Worm (Caenorhabditis elegans) whole organism, early embryonic: Measurements from ENCODE around the gene C48B4.3.
A peak's percentile ranks its signal among the peaks of the same experiment; 100 is the strongest.

Source experiments
- B0310.2 ChIP-seq: sonication (generic microtip); optimal IDR thresholded peaks from 2 replicates; lab custom pipeline; 2016; ENCODE audit warnings: mild to moderate bottlenecking, missing genetic modification characterization, missing compliant biosample characterization
- F13C5.2 ChIP-seq: sonication (generic microtip); optimal IDR thresholded peaks from 2 replicates; lab custom pipeline; 2017; ENCODE audit warnings: mild to moderate bottlenecking, missing genetic modification characterization, inconsistent platforms, missing compliant biosample characterization
- aly-1 ChIP-seq: sonication (generic microtip); optimal IDR thresholded peaks from 2 replicates; lab custom pipeline; 2016; ENCODE audit warnings: missing genetic modification characterization, missing compliant biosample characterization
- ama-1 ChIP-seq: fragments of 150-350 bp; optimal IDR thresholded peaks from 2 replicates; lab custom pipeline; 2014
- ceh-13 ChIP-seq: fragments of 200-800 bp; sonication (Bioruptor generic); optimal IDR thresholded peaks from 2 replicates; lab custom pipeline; 2018; ENCODE audit warnings: mild to moderate bottlenecking, missing genetic modification characterization, missing compliant biosample characterization
- ceh-36 ChIP-seq: sonication (generic microtip); optimal IDR thresholded peaks from 2 replicates; lab custom pipeline; 2016; ENCODE audit warnings: missing genetic modification characterization, inconsistent platforms, missing compliant biosample characterization
- ets-7 ChIP-seq: sonication (generic microtip); optimal IDR thresholded peaks from 2 replicates; lab custom pipeline; 2016; ENCODE audit warnings: missing genotype, missing genetic modification characterization, missing compliant biosample characterization
- flt-1 ChIP-seq: fragments of 200-800 bp; sonication (Bioruptor generic); IDR thresholded peaks from 2 replicates; pipeline ENCODE4 v1.3.6; 2022; ENCODE audit warnings: missing genetic modification characterization, missing compliant biosample characterization
- hmbx-1 ChIP-seq: sonication (generic microtip); optimal IDR thresholded peaks from 2 replicates; lab custom pipeline; 2016; ENCODE audit warnings: mild to moderate bottlenecking, missing genetic modification characterization, missing compliant biosample characterization
- hmg-4 ChIP-seq: fragments of 200-800 bp; sonication (Bioruptor generic); optimal IDR thresholded peaks from 2 replicates; lab custom pipeline; 2018; ENCODE audit warnings: mild to moderate bottlenecking, missing genetic modification characterization, missing compliant biosample characterization
- hnd-1 ChIP-seq: sonication (generic microtip); optimal IDR thresholded peaks from 2 replicates; lab custom pipeline; 2016; ENCODE audit warnings: missing genetic modification characterization, missing compliant biosample characterization
- pes-1 ChIP-seq: fragments of 200-800 bp; sonication (Bioruptor generic); IDR thresholded peaks from 2 replicates; pipeline ENCODE4 v1.3.6; 2022; ENCODE audit warnings: missing genetic modification reagents, missing genetic modification characterization, missing compliant biosample characterization
- scrt-1 ChIP-seq: fragments of 200-800 bp; sonication (Bioruptor generic); IDR thresholded peaks from 2 replicates; pipeline ENCODE4 v1.3.6; 2022; ENCODE audit warnings: missing genetic modification characterization, missing compliant biosample characterization
- sea-1 ChIP-seq: fragments of 200-800 bp; sonication (Bioruptor generic); conservative IDR thresholded peaks from 2 replicates; pipeline ENCODE4 v1.3.6; 2022; ENCODE audit warnings: missing genetic modification characterization, missing compliant biosample characterization
- tbx-11 ChIP-seq: fragments of 200-800 bp; sonication (Bioruptor generic); IDR thresholded peaks from 2 replicates; pipeline ENCODE4 v1.3.6; 2022; ENCODE audit warnings: missing genetic modification characterization, missing compliant biosample characterization
- tbx-37 ChIP-seq: fragments of 200-800 bp; sonication (Bioruptor generic); conservative IDR thresholded peaks from 2 replicates; pipeline ENCODE4 v1.3.6; 2022; ENCODE audit warnings: missing genetic modification reagents, missing genetic modification characterization, missing compliant biosample characterization
- tra-4 ChIP-seq: sonication (generic microtip); optimal IDR thresholded peaks from 2 replicates; lab custom pipeline; 2017; ENCODE audit warnings: missing genetic modification characterization, missing compliant biosample characterization

Gene C48B4.3

DNA sequence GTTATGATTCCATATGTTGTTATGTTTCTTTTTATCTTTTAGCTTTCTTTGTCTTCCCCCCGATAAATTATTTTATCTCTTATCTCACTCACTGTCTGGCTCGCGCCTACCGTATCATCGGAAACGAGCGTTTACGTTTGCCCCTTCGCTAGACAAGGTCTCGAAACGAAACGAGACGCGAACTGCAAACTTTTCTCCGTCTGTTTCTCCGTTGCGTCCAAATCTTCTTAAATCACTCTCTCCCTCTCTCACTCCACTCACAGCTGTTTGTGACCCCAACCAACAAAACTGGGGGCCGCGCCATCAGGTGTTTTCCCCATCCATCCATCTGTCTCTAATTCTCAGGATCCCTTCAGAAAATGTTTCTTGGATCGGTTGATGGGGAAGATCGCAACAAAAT, 38.0 kb upstream of the C48B4.3 start:
- TF ChIP-seq ceh-13, result no peak
- TF ChIP-seq tbx-37, result no peak
- TF ChIP-seq pes-1 (GFP tag; lab: Robert Waterston, UW), result no peak
- TF ChIP-seq ets-7 (tag; lab: Kevin White, UChicago), result no peak
- TF ChIP-seq tra-4 (tag; lab: Kevin White, UChicago), result no peak
- no peak for TF ChIP-seq ceh-36 (tag; lab: Kevin White, UChicago)
- no peak for TF ChIP-seq B0310.2 (tag; lab: Kevin White, UChicago)
- TF ChIP-seq hmbx-1 (tag; lab: Kevin White, UChicago), result no peak
- TF ChIP-seq ama-1 (lab: Kevin White, UChicago), result no peak
- TF ChIP-seq hnd-1 (tag; lab: Kevin White, UChicago), result no peak
- no peak for TF ChIP-seq tbx-11

DNA sequence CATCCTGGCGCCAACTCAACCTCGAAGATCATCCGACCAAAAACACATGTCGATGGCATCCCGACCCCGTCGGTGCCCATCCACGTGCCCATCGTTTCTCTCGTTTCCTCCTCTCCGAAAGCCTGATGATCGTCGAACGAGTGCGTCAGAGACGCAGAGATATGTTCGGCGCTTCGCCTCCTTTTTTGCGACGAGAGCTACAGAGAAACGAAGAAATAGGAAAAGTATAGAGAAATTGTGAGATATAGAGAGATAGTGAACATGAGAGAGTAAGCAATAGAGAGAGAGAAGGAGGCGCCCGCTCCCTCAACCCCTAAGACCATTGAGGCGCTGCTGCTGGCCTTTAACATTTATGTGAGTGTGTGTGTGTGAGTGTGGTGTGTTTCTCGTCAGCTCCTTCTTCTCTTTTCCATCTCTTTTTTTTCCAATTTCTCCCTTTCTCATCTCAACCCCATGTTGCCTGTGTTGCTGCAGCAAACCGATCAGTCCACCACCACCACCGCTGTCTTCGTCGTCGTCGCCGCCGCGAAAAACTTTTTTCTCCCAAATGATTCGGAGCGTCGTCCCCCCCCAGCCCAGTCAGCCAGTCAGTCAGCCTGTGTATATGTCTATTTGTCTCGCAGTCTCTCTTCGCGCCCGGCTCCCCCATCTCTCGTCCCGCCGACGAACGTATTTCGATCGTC, 37.0 kb upstream of the C48B4.3 start, which contains the start of gene hlh-11:
Gene hlh-11 (plus strand): TSS at position 633 of the 683 bp plus-strand sequence.
- TF ChIP-seq ama-1 (lab: Kevin White, UChicago), result no peak
- no peak for TF ChIP-seq ceh-13
- no peak for TF ChIP-seq hmg-4
- TF ChIP-seq ceh-36 (tag; lab: Kevin White, UChicago), result no peak
- TF ChIP-seq hmbx-1 (tag; lab: Kevin White, UChicago), result no peak
- no peak for TF ChIP-seq sea-1 (GFP tag; lab: Robert Waterston, UW)
- no peak for TF ChIP-seq flt-1 (GFP tag; lab: Robert Waterston, UW)
- no peak for TF ChIP-seq B0310.2 (tag; lab: Kevin White, UChicago)
- no peak for TF ChIP-seq pes-1 (GFP tag; lab: Robert Waterston, UW)
- TF ChIP-seq scrt-1 (GFP tag; lab: Robert Waterston, UW), result no peak
- no peak for TF ChIP-seq tra-4 (tag; lab: Kevin White, UChicago)
- no peak for TF ChIP-seq tbx-11
- TF ChIP-seq aly-1, result no peak
- no peak for TF ChIP-seq hnd-1 (tag; lab: Kevin White, UChicago)
- no peak for TF ChIP-seq tbx-37
- TF ChIP-seq ets-7 (tag; lab: Kevin White, UChicago), result no peak

DNA sequence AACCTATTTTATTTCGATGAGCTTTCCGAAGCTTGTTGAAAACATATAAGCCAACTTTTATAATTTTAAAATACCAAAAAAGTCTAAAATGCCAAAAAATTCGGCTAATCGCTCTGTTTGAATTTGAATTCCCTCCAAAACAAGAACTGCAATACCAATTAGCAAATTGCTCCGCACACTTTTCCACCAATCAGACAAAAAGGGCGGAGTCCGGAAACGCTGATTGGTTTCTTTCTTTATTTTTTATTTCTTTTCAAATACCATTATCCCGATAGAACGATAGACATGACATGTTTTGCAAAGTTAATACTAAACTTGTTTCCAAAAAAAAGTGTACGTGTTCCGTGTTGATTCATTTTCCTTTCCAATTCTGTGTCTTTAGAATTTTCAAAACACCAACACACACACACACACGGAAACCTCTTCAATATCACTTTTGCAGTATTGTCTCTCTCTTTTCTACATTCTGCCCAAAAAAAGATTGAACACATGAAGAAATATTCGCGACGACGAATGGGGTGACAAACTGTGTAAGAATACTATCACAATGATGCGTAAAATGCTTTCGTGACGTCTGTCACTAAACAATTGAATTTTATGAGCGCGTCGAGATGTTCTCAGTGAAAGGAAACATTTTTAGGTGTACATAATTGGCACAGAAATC, 35.5 kb upstream of the C48B4.3 start:
- TF ChIP-seq ceh-36 (tag; lab: Kevin White, UChicago) (no peak), hmg-4 (no peak)

DNA sequence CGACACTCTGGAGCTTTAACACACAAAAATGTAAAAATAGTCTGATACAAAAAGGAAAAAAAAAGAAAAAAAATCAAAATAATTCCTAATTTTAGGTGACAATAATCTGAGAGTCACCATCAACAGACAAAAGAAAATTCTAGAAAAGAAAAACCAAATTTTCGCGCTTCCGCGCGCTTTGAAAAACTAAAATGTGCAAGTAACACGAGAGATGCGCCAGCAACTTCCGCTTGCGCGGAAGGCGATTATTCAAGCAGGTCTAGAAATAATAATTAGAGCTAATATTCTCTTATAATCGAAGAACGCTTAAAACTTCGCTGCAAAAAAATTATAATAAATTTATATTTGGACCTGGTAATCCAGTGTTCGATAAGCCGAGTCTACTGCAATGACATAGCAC, 34.7 kb upstream of the C48B4.3 start:
- TF ChIP-seq scrt-1 (GFP tag; lab: Robert Waterston, UW) (no peak), pes-1 (GFP tag; lab: Robert Waterston, UW) (no peak), B0310.2 (tag; lab: Kevin White, UChicago) (no peak), ama-1 (lab: Kevin White, UChicago) (no peak), hnd-1 (tag; lab: Kevin White, UChicago) (no peak), tbx-37 (no peak)

DNA sequence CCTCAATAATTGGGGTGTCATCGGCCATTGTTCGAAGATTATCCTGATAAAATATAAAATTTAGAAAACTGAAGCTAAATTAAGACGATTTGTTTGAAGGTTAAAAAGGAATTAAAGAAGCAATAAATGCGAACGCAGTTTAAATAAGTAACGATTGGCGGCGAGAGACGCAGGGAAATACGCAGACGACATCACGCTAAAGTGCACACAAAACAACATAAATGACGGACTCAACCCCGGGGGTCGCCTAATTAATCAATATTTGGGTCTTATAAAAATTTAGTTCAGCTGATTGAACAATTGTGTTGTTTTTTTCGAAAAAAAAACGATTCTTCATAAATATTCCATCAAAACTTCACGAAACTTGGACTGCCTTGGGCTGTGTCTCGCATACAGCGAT, 34.2 kb upstream of the C48B4.3 start, which contains the start of gene hcp-3:
Gene hcp-3 (minus strand): TSS at position 45 of the 400 bp plus-strand sequence.
- TF ChIP-seq F13C5.2 (no peak), hnd-1 (tag; lab: Kevin White, UChicago) (no peak), flt-1 (GFP tag; lab: Robert Waterston, UW) (no peak), tbx-37 (no peak), tbx-11 (no peak), hmbx-1 (tag; lab: Kevin White, UChicago) (no peak), pes-1 (GFP tag; lab: Robert Waterston, UW) (no peak), ceh-36 (tag; lab: Kevin White, UChicago) (no peak), ama-1 (lab: Kevin White, UChicago) (no peak), hmg-4 (no peak), tra-4 (tag; lab: Kevin White, UChicago) (no peak), ceh-13 (no peak), aly-1 (no peak), scrt-1 (GFP tag; lab: Robert Waterston, UW) (no peak), B0310.2 (tag; lab: Kevin White, UChicago) (no peak), sea-1 (GFP tag; lab: Robert Waterston, UW) (no peak), ets-7 (tag; lab: Kevin White, UChicago) (no peak)

DNA sequence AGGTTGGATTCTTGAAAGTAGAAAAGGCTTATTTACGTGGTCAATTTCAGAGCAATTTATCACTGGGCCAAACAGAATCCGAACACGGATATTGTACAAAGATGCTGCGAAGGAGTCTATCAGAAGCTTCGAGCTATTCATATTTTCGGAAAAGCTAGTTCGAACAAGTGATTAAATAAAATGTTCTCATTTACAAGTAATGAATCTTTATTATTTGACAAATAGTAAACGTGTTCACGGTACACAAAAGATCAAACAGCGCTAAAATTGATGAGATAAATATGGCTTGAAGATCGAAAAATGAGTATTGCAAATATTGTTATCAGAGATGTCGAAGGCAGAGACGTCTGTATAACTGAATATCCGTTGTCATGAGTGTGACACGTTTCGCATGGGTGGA, 32.9 kb upstream of the C48B4.3 start:
- TF ChIP-seq ama-1 (lab: Kevin White, UChicago) (no peak), sea-1 (GFP tag; lab: Robert Waterston, UW) (no peak), ets-7 (tag; lab: Kevin White, UChicago) (no peak), tbx-37 (no peak), F13C5.2 (no peak), tbx-11 (no peak), aly-1 (no peak), hnd-1 (tag; lab: Kevin White, UChicago) (no peak), tra-4 (tag; lab: Kevin White, UChicago) (no peak), hmg-4 (no peak), hmbx-1 (tag; lab: Kevin White, UChicago) (no peak), pes-1 (GFP tag; lab: Robert Waterston, UW) (no peak), scrt-1 (GFP tag; lab: Robert Waterston, UW) (no peak), B0310.2 (tag; lab: Kevin White, UChicago) (no peak), ceh-13 (no peak), flt-1 (GFP tag; lab: Robert Waterston, UW) (no peak), ceh-36 (tag; lab: Kevin White, UChicago) (no peak)

DNA sequence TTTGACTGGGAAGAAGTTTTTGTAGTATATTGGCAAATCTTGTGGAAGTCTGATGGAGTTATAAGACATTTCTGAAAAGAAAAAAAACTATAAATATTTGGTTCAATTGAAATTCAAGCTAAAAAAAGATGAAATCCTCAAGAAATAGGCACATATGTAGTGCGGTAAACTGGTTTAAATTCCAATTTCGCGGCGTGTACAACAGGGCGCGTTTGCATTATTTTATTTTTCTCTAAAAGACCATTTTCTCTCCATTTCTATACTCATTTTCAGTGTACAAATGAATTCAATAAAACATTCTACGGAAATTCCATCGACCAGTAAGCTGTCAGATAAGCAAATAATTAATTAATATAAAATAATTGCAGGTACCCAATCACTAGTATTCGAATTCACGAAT, 32.0 kb upstream of the C48B4.3 start, which contains the start of the genes pri-1 and F58A4.6:
Gene pri-1 (minus strand): TSS at position 71 of the 400 bp plus-strand sequence.
Gene F58A4.6 (plus strand): TSS at position 272 of the 400 bp plus-strand sequence.
- TF ChIP-seq flt-1 (GFP tag; lab: Robert Waterston, UW), result no peak
- TF ChIP-seq ets-7 (tag; lab: Kevin White, UChicago), result no peak
- TF ChIP-seq F13C5.2, result peak; percentile 2
- no peak for TF ChIP-seq aly-1
